Worm (Caenorhabditis elegans): Measurements from ENCODE around the gene eif-3.L.
"Not testable (repeated sequence)": the region's sequence is repeated elsewhere in the genome, so short reads cannot be mapped to it uniquely, and the experiment has no call there.

DNA sequence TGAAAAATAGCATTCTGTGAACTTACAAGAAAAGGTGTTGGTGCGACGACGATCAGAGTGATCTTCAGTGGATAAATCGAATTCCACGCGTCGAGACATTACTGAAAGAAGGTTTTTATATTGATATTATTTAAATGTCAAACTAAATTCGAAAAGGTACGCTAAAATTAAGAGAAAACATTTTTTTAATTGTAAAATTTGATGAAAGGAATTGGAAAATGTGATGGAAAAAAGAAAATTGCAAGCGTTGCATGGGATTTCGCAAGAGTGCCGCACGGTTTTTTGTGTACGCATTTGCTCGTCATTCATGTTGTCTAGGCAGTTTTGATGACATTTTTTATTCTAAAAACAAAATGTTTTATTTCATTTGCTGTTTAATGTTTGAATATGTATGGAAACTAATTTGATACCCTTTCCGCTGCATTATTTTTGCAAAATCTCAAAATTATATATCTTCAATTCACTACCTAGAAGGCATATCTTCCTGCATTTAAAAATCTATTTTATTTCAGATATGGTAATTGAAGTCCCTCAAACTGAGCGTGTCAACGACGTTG is at the start of gene eif-3.L, which contains the start of gene npl-4.2:
- not testable (repeated sequence) for TF ChIP-seq tra-4 (tag; optimal IDR thresholded peaks at IDR 0.05); ets-7 (tag; optimal IDR thresholded peaks at IDR 0.05); ama-1 (optimal IDR thresholded peaks at IDR 0.05); F13C5.2 (tag; optimal IDR thresholded peaks at IDR 0.05)
